Worm (Caenorhabditis elegans): Measurements from ENCODE around the gene T07C12.10.

T07C12.10 gene

ce11 chrV:10003315-10003969, 43.2 kb upstream of the T07C12.10 start:
- TF ChIP-seq elt-2 (tag; optimal IDR thresholded peaks at IDR 0.05) (no peak), nfya-1 (tag; optimal IDR thresholded peaks at IDR 0.05) (peak; percentile 34), ceh-19 (GFP tag; optimal IDR thresholded peaks at IDR 0.05) (no peak), unc-55 (GFP tag; optimal IDR thresholded peaks at IDR 0.05) (peak; percentile 20), ceh-31 (tag; optimal IDR thresholded peaks at IDR 0.05) (no peak), pax-1 (tag; optimal IDR thresholded peaks at IDR 0.05) (peak; percentile 20), hlh-6 (tag; optimal IDR thresholded peaks at IDR 0.05) (no peak), dve-1 (tag; optimal IDR thresholded peaks at IDR 0.05) (no peak), ceh-18 (tag; optimal IDR thresholded peaks at IDR 0.05) (peak; percentile 18), sox-4 (tag; optimal IDR thresholded peaks at IDR 0.05) (no peak)

ce11 chrV:10002720-10003119, 42.4 kb upstream of the T07C12.10 start:
- no peak for TF ChIP-seq unc-42 (tag; optimal IDR thresholded peaks at IDR 0.05)
- no peak for TF ChIP-seq sox-4 (tag; optimal IDR thresholded peaks at IDR 0.05)
- no peak for TF ChIP-seq ztf-16 (tag; optimal IDR thresholded peaks at IDR 0.05)

- no peak for TF ChIP-seq zip-5 (tag; optimal IDR thresholded peaks at IDR 0.05)
- TF ChIP-seq unc-42 (tag; optimal IDR thresholded peaks at IDR 0.05): no peak
- no peak for TF ChIP-seq tbx-2 (tag; optimal IDR thresholded peaks at IDR 0.05)
- no peak for TF ChIP-seq syd-9 (tag; optimal IDR thresholded peaks at IDR 0.05)
- no peak for TF ChIP-seq rnt-1 (tag; optimal IDR thresholded peaks at IDR 0.05)
Observed at ce11 chrV:10000760-10001159, 40.5 kb upstream of the T07C12.10 start, which contains the start of gene K08H10.10. TSS of gene K08H10.10 (plus strand) at chrV:10001060.

- TF ChIP-seq hlh-30 (tag; optimal IDR thresholded peaks at IDR 0.05; ENCODE audit: insufficient read depth) (no peak), hlh-8 (tag; optimal IDR thresholded peaks at IDR 0.05) (no peak), ceh-31 (tag; optimal IDR thresholded peaks at IDR 0.05) (no peak), ceh-14 (tag; optimal IDR thresholded peaks at IDR 0.05) (no peak), unc-55 (GFP tag; optimal IDR thresholded peaks at IDR 0.05) (no peak), ref-2 (tag; optimal IDR thresholded peaks at IDR 0.05) (no peak), elt-2 (tag; optimal IDR thresholded peaks at IDR 0.05) (no peak), ahr-1 (tag; optimal IDR thresholded peaks at IDR 0.05) (no peak), ceh-9 (tag; optimal IDR thresholded peaks at IDR 0.05) (no peak), unc-86 (tag; optimal IDR thresholded peaks at IDR 0.05) (no peak), elt-4 (tag; optimal IDR thresholded peaks at IDR 0.05) (no peak), nhr-11 (tag; optimal IDR thresholded peaks at IDR 0.05) (no peak), ceh-34 (tag; optimal IDR thresholded peaks at IDR 0.05) (no peak), C08G9.2 (tag; optimal IDR thresholded peaks at IDR 0.05) (no peak), dmd-4 (tag; optimal IDR thresholded peaks at IDR 0.05; ENCODE audit: borderline replicate concordance) (no peak), sox-4 (tag; optimal IDR thresholded peaks at IDR 0.05) (no peak), ceh-2 (tag; optimal IDR thresholded peaks at IDR 0.05) (no peak), lim-6 (tag; optimal IDR thresholded peaks at IDR 0.05) (no peak)
Observed at ce11 chrV:9995791-9996190, 35.5 kb upstream of the T07C12.10 start, which contains the start of gene K08H10.6. TSS of gene K08H10.6 (minus strand) at chrV:9995891.

ce11 chrV:9991610-9992009, 31.3 kb upstream of the T07C12.10 start, which contains the start of the genes rde-1 and trpp-6:
TSS of gene rde-1 (minus strand) at chrV:9991642.
TSS of gene trpp-6 (plus strand) at chrV:9991895.
- no peak for TF ChIP-seq ceh-22 (tag; optimal IDR thresholded peaks at IDR 0.05)
- no peak for TF ChIP-seq ceh-24 (tag; optimal IDR thresholded peaks at IDR 0.05)
- TF ChIP-seq mec-3 (tag; optimal IDR thresholded peaks at IDR 0.05; ENCODE audit: borderline replicate concordance): no peak
- no peak for TF ChIP-seq tbx-2 (tag; optimal IDR thresholded peaks at IDR 0.05)
- TF ChIP-seq T23F11.4 (GFP tag; optimal IDR thresholded peaks at IDR 0.05): no peak
- no peak for TF ChIP-seq ahr-1 (tag; optimal IDR thresholded peaks at IDR 0.05)
- TF ChIP-seq fkh-10 (GFP tag; optimal IDR thresholded peaks at IDR 0.05): no peak
- no peak for TF ChIP-seq ceh-45 (GFP tag; IDR thresholded peaks at IDR 0.05)
- no peak for TF ChIP-seq sox-2 (GFP tag; IDR thresholded peaks at IDR 0.05)
- no peak for TF ChIP-seq hlh-6 (tag; optimal IDR thresholded peaks at IDR 0.05)
- TF ChIP-seq ceh-6 (GFP tag; optimal IDR thresholded peaks at IDR 0.05): no peak
